Worm (Caenorhabditis elegans): ENCODE data around the gene F20B6.10.

ce11 chrX:4209131-4209530, 7.9 kb downstream of the F20B6.10 start:
- peak; percentile 68 for TF ChIP-seq athp-1 (tag; optimal IDR thresholded peaks at IDR 0.05)
- peak; percentile 78 for TF ChIP-seq pha-4 (tag; optimal IDR thresholded peaks at IDR 0.05)
- peak; percentile 64 for TF ChIP-seq F57A8.1 (GFP tag; optimal IDR thresholded peaks at IDR 0.05)
- TF ChIP-seq sptf-2 (GFP tag; optimal IDR thresholded peaks at IDR 0.05), result peak; percentile 43
- TF ChIP-seq egl-44 (GFP tag; IDR thresholded peaks at IDR 0.05), result peak; percentile 96
- TF ChIP-seq F10E7.11 (tag; optimal IDR thresholded peaks at IDR 0.05), result peak; percentile 97
- TF ChIP-seq ama-1 (optimal IDR thresholded peaks at IDR 0.05), result no peak
- peak; percentile 26 to 68 for TF ChIP-seq ama-1 (GFP tag; optimal IDR thresholded peaks at IDR 0.05)
- peak; percentile 95 for TF ChIP-seq C17E4.6 (GFP tag; IDR thresholded peaks at IDR 0.05)
- TF ChIP-seq attf-3 (GFP tag; conservative IDR thresholded peaks at IDR 0.05), result 0 out of 2 replicates have a peak, but pooled peaks have one; percentile 21
- peak; percentile 98 for TF ChIP-seq repo-1 (tag; optimal IDR thresholded peaks at IDR 0.05)
- no peak for TF ChIP-seq F55B11.4 (tag; optimal IDR thresholded peaks at IDR 0.05; ENCODE audit: borderline replicate concordance, insufficient read depth)
- TF ChIP-seq ZK185.1 (tag; optimal IDR thresholded peaks at IDR 0.05; ENCODE audit: poor library complexity, severe bottlenecking), result peak; percentile 98
- TF ChIP-seq lin-35 (GFP tag; optimal IDR thresholded peaks at IDR 0.05), result peak in 2 of 3 experiments; percentile 80 to 99
